Worm (Caenorhabditis elegans) whole organism, late embryonic: ENCODE results near the gene mdl-1.

Source experiments
- ama-1 ChIP-seq: fragments of 150-350 bp; optimal IDR thresholded peaks from 2 replicates; lab custom pipeline; 2014
- ceh-9 ChIP-seq: sonication (generic microtip); optimal IDR thresholded peaks from 2 replicates; lab custom pipeline; 2016; ENCODE audit warnings: mild to moderate bottlenecking, missing genetic modification characterization, inconsistent platforms, missing compliant biosample characterization
- pqm-1 ChIP-seq: sonication (generic microtip); optimal IDR thresholded peaks from 2 replicates; lab custom pipeline; 2016; ENCODE audit warnings: missing genetic modification characterization, missing compliant biosample characterization
- unc-86 ChIP-seq: sonication (generic microtip); optimal IDR thresholded peaks from 2 replicates; lab custom pipeline; 2016; ENCODE audit warnings: missing genetic modification characterization, missing compliant biosample characterization

ce11 chrX:6741532-6741931 lies 619 bp upstream of the mdl-1 start:
- TF ChIP-seq ceh-9 (tag; lab: Kevin White, UChicago) (no peak), pqm-1 (tag; lab: Kevin White, UChicago) (no peak), unc-86 (tag; lab: Kevin White, UChicago) (no peak), ama-1 (lab: Kevin White, UChicago) (no peak)
